Fruit fly (Drosophila melanogaster): ENCODE measurements around the gene Reph.

DNA sequence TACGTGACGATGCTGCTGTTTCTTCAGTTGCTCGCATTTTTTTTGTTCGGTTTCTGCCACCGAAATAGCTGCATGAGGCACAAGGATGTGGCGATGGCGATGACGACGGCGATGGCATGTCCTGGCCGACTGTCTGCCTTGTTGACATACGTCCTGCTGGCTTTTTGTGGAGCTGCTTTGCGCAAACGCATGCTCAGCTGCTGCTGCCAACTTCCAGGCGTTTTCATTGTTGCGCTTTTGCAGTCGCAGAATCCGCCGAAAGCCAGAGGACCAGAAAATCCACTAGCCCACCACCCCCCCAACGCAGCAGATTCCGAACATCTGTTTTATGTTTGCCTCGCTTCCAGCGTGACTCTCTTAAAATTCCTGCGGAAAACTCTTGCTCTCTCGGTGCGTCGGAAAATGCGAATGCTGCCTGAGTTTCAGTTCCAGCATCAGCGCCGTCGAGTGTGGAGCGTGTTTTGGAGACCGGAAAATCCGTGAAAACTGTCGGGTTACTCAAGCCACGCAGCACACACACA, 46.5 kb upstream of the Reph start, which contains the start of gene CG43707:
- TF ChIP-seq Sin3A (optimal IDR thresholded peaks at IDR 0.05) (no peak), h (optimal IDR thresholded peaks at IDR 0.05) (no peak)
